Worm (Caenorhabditis elegans): ENCODE data around the gene del-5.

DNA sequence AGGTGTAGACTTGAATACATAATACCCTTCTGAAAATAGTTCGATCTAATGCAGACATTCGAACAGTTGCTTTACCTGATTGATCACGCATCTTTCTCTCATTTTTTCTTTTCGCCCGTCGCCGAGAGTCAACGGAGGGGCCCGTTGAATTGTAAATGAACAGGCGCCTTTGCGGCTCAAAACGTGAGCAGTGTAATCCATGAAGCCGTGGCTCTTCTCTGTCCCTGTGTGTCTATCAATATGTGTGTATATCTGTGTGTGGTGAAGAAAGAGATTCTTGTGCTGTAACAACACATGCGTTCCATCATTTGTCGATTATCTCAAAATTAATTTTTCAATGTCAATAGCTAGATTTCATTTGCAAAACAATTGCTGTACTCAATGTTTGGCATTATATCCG, 27.6 kb upstream of the del-5 start:
- no peak for TF ChIP-seq fkh-3 (tag; optimal IDR thresholded peaks at IDR 0.05)
- no peak for TF ChIP-seq madf-3 (GFP tag; IDR thresholded peaks at IDR 0.05)
- no peak for TF ChIP-seq F49E8.2 (tag; optimal IDR thresholded peaks at IDR 0.05; ENCODE audit: insufficient read depth)
- no peak for TF ChIP-seq pha-4 (tag; optimal IDR thresholded peaks at IDR 0.05)

All from whole organism, young adult.